Worm (Caenorhabditis elegans): ENCODE measurements around the gene rexd-1.

rexd-1 gene

DNA sequence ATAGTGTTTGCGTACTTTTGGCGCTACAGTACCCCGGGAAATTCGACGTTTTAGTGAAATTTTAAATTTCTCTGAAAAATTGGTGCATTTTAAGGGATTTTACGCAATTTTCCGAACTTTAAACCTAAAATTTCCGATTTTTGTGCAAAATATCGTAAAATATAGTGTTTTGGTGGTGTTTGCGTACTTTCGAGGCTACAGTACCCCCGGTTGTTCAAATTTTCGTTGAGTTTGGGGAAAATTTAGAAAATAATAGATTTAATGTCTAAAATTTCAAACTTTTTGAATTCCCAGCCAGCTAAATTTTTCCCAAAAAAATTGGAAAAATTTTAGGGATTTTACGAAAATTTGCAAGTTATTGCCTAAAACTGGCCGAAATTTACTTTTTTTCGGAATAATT lies 1.9 kb upstream of the rexd-1 start:
- TF ChIP-seq nhr-76 (tag; optimal IDR thresholded peaks at IDR 0.05) (no peak), snpc-4 (tag; optimal IDR thresholded peaks at IDR 0.05) (no peak), cnd-1 (tag; optimal IDR thresholded peaks at IDR 0.05) (no peak), zip-8 (tag; optimal IDR thresholded peaks at IDR 0.05) (no peak), mls-2 (tag; optimal IDR thresholded peaks at IDR 0.05) (no peak)

ce11 chrIII:1848747-1849146 lies 14.4 kb downstream of the rexd-1 start, which contains the start of gene pqn-82:
TSS of gene pqn-82 (plus strand) at chrIII:1849047.
- TF ChIP-seq ceh-43 (GFP tag; optimal IDR thresholded peaks at IDR 0.05) (no peak), sptf-1 (tag; optimal IDR thresholded peaks at IDR 0.05) (no peak), ceh-83 (GFP tag; optimal IDR thresholded peaks at IDR 0.05) (no peak), nhr-76 (tag; optimal IDR thresholded peaks at IDR 0.05) (no peak), pha-4 (tag; optimal IDR thresholded peaks at IDR 0.05) (no peak), drap-1 (GFP tag; optimal IDR thresholded peaks at IDR 0.05) (no peak), M03D4.4 (tag; optimal IDR thresholded peaks at IDR 0.05) (no peak), unc-120 (tag; optimal IDR thresholded peaks at IDR 0.05; ENCODE audit: poor library complexity, severe bottlenecking) (no peak), elt-1 (tag; optimal IDR thresholded peaks at IDR 0.05; ENCODE audit: borderline replicate concordance, insufficient read depth) (no peak)

DNA sequence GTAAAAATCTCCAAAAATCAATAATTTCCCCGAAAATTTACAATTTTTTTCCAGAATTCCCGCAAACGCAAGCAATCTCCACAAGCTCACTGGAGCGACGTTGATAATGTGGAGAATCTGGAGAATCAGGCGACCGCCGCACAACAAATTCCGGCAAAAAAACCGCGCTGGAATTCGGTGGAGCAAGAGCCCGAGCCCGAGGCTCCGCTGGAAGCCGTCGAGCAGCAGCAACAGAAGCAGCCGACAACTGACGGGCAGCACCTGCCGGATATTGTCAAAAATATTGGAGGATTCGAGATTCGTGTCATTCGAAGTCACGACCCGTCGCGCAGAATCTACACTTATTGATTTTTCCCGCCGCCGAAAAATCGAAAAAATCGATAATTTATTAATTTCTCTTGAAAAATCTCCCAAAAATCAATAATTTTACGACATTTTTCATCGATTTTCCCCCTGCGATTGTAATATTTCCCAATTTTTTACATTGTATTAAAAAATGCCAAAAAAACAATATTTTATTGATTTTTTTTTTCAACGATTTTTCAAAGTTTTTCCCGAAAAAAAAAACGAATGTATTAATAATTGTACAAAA lies 17.9 kb downstream of the rexd-1 start:
- TF ChIP-seq nhr-12 (tag; optimal IDR thresholded peaks at IDR 0.05) (no peak), mab-5 (tag; optimal IDR thresholded peaks at IDR 0.05) (no peak), ham-2 (GFP tag; optimal IDR thresholded peaks at IDR 0.05) (no peak), ztf-11 (tag; optimal IDR thresholded peaks at IDR 0.05) (no peak), blmp-1 (tag; optimal IDR thresholded peaks at IDR 0.05) (no peak), cnd-1 (tag; optimal IDR thresholded peaks at IDR 0.05) (no peak), pha-4 (tag; optimal IDR thresholded peaks at IDR 0.05) (no peak), sem-2 (GFP tag; optimal IDR thresholded peaks at IDR 0.05) (no peak), lin-32 (GFP tag; optimal IDR thresholded peaks at IDR 0.05) (no peak), unc-62 (GFP tag; optimal IDR thresholded peaks at IDR 0.05) (no peak), ces-1 (GFP tag; optimal IDR thresholded peaks at IDR 0.05) (no peak)

DNA sequence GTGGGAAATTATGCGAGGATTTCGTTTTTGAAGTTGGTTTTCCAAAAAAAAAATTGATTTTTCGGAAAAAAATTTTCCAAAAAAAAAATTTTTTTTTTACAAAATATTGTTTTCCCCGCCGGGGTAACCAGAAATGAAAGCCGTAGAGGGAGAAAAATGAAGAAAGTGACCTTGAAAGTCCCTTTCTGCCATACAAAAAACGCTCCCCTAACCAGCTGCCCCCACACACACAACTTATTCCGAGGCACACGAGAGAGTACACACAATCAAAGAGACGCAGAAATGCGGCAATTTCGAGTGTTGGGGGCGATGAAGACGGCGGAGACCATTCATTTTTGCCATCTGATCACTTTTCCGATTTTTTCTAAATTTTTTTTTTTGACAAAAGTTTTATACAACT lies 19.6 kb downstream of the rexd-1 start:
- TF ChIP-seq pha-4 (tag; optimal IDR thresholded peaks at IDR 0.05) (no peak), drap-1 (GFP tag; optimal IDR thresholded peaks at IDR 0.05) (no peak), ztf-11 (tag; optimal IDR thresholded peaks at IDR 0.05) (no peak), nhr-28 (tag; optimal IDR thresholded peaks at IDR 0.05) (no peak), unc-62 (GFP tag; optimal IDR thresholded peaks at IDR 0.05) (no peak), hlh-1 (tag; optimal IDR thresholded peaks at IDR 0.05) (no peak), tbx-8 (GFP tag; optimal IDR thresholded peaks at IDR 0.05) (no peak), blmp-1 (tag; optimal IDR thresholded peaks at IDR 0.05) (no peak), nhr-2 (tag; optimal IDR thresholded peaks at IDR 0.05) (no peak), sem-2 (GFP tag; optimal IDR thresholded peaks at IDR 0.05) (no peak), ceh-83 (GFP tag; optimal IDR thresholded peaks at IDR 0.05) (no peak), elt-3 (tag; optimal IDR thresholded peaks at IDR 0.05) (no peak), lin-13 (tag; optimal IDR thresholded peaks at IDR 0.05) (no peak)

DNA sequence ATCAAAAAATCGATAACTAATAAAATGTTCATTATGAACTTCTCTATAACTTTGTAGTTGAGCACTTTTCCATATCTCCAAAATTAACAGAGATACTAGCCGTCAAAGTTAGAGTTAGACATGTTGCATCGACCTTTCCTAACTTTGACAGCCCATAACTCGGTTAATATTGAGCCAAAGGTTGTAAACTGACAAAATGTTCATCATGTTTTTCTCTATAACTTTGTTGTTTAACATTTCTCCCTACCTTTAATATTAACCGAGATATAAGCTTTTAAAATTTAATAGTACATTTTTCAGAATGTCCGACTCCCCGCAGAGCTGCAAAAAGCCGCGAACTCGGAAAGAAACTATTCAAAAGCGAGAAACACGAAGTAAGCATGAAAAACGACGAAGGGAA lies 20.8 kb downstream of the rexd-1 start, which contains the start of gene hlh-33:
Gene hlh-33 (plus strand): TSS at position 301 of the 400 bp plus-strand sequence.
- TF ChIP-seq nhr-76 (tag; optimal IDR thresholded peaks at IDR 0.05) (no peak), hlh-1 (tag; optimal IDR thresholded peaks at IDR 0.05) (no peak), flh-1 (GFP tag; optimal IDR thresholded peaks at IDR 0.05) (no peak), tbx-8 (GFP tag; optimal IDR thresholded peaks at IDR 0.05) (no peak), unc-120 (tag; optimal IDR thresholded peaks at IDR 0.05; ENCODE audit: poor library complexity, severe bottlenecking) (no peak), blmp-1 (tag; optimal IDR thresholded peaks at IDR 0.05) (no peak), mls-2 (tag; optimal IDR thresholded peaks at IDR 0.05) (no peak), ztf-11 (tag; optimal IDR thresholded peaks at IDR 0.05) (no peak), nhr-237 (tag; optimal IDR thresholded peaks at IDR 0.05) (no peak), nhr-2 (tag; optimal IDR thresholded peaks at IDR 0.05) (no peak), ceh-83 (GFP tag; optimal IDR thresholded peaks at IDR 0.05) (no peak), mab-5 (tag; optimal IDR thresholded peaks at IDR 0.05) (no peak)

All from whole organism, mixed stage, embryonic.